Worm (Caenorhabditis elegans) whole organism, mixed stage, embryonic: ENCODE measurements around the gene hlh-17.

Experiments
- M03D4.4 ChIP-seq: sonication (generic microtip); optimal IDR thresholded peaks from 2 replicates; lab custom pipeline; 2017; ENCODE audit warnings: mild to moderate bottlenecking, missing genetic modification characterization, missing compliant biosample characterization
- bed-3 ChIP-seq: fragments of 200-800 bp; sonication (Bioruptor generic); optimal IDR thresholded peaks from 3 replicates; lab custom pipeline; 2018; ENCODE audit warnings: mild to moderate bottlenecking, missing genetic modification characterization, moderate library complexity, missing compliant biosample characterization
- blmp-1 ChIP-seq: fragments of 150-350 bp; optimal IDR thresholded peaks from 2 replicates; lab custom pipeline; 2014; ENCODE audit warnings: missing biosample characterization, missing genetic modification characterization
- ceh-39 ChIP-seq: fragments of 150-350 bp; optimal IDR thresholded peaks from 2 replicates; lab custom pipeline; 2014; ENCODE audit warnings: missing biosample characterization, missing genetic modification characterization
- ceh-43 ChIP-seq: fragments of 200-800 bp; sonication (Bioruptor generic); optimal IDR thresholded peaks from 2 replicates; lab custom pipeline; 2018; ENCODE audit warnings: mild to moderate bottlenecking, missing genetic modification characterization, moderate library complexity, missing compliant biosample characterization
- ceh-83 ChIP-seq: fragments of 200-800 bp; sonication (Bioruptor generic); optimal IDR thresholded peaks from 2 replicates; lab custom pipeline; 2018; ENCODE audit warnings: mild to moderate bottlenecking, missing genetic modification characterization, missing compliant biosample characterization
- cnd-1 ChIP-seq: fragments of 200-800 bp; sonication (Bioruptor generic); optimal IDR thresholded peaks from 2 replicates; lab custom pipeline; 2018; ENCODE audit warnings: mild to moderate bottlenecking, missing genetic modification characterization, missing compliant biosample characterization
- drap-1 ChIP-seq: fragments of 200-800 bp; sonication (Bioruptor generic); optimal IDR thresholded peaks from 3 replicates; lab custom pipeline; 2018; ENCODE audit warnings: mild to moderate bottlenecking, missing genetic modification characterization, missing compliant biosample characterization
- elt-1 ChIP-seq: sonication (generic microtip); optimal IDR thresholded peaks from 2 replicates; lab custom pipeline; 2017; ENCODE audit warnings: missing genetic modification characterization, mild to moderate bottlenecking, missing compliant biosample characterization, antibody characterized with exemption, moderate library complexity, borderline replicate concordance; ENCODE audit not compliant: insufficient read depth
- elt-3 ChIP-seq: fragments of 150-350 bp; optimal IDR thresholded peaks from 2 replicates; lab custom pipeline; 2014; ENCODE audit warnings: missing biosample characterization, missing genetic modification characterization
- flh-1 ChIP-seq: fragments of 200-800 bp; sonication (Bioruptor generic); optimal IDR thresholded peaks from 2 replicates; lab custom pipeline; 2018; ENCODE audit warnings: mild to moderate bottlenecking, missing genetic modification characterization, moderate library complexity, missing compliant biosample characterization
- ham-2 ChIP-seq: fragments of 200-800 bp; sonication (Bioruptor generic); optimal IDR thresholded peaks from 2 replicates; lab custom pipeline; 2018; ENCODE audit warnings: mild to moderate bottlenecking, missing genetic modification characterization, missing compliant biosample characterization
- lin-13 ChIP-seq: fragments of 150-350 bp; optimal IDR thresholded peaks from 2 replicates; lab custom pipeline; 2014; ENCODE audit warnings: missing biosample characterization, missing genetic modification characterization
- lin-32 ChIP-seq: fragments of 200-800 bp; sonication (Bioruptor generic); optimal IDR thresholded peaks from 2 replicates; lab custom pipeline; 2018; ENCODE audit warnings: mild to moderate bottlenecking, missing genetic modification characterization, missing compliant biosample characterization
- lsy-2 ChIP-seq: fragments of 150-350 bp; optimal IDR thresholded peaks from 2 replicates; lab custom pipeline; 2014; ENCODE audit warnings: missing biosample characterization, missing genetic modification characterization
- mab-5 ChIP-seq: fragments of 150-350 bp; optimal IDR thresholded peaks from 2 replicates; lab custom pipeline; 2014; ENCODE audit warnings: missing biosample characterization, missing genetic modification characterization
- mep-1 ChIP-seq: fragments of 150-350 bp; optimal IDR thresholded peaks from 2 replicates; lab custom pipeline; 2017; ENCODE audit warnings: missing biosample characterization, missing genetic modification reagents, missing genetic modification characterization, inconsistent platforms
- mls-2 ChIP-seq: sonication (generic microtip); optimal IDR thresholded peaks from 2 replicates; lab custom pipeline; 2016; ENCODE audit warnings: mild to moderate bottlenecking, missing genetic modification characterization, moderate library complexity, missing compliant biosample characterization
- nhr-12 ChIP-seq: fragments of 150-350 bp; optimal IDR thresholded peaks from 2 replicates; lab custom pipeline; 2014; ENCODE audit warnings: missing biosample characterization, missing genetic modification characterization
- nhr-2 ChIP-seq: fragments of 150-350 bp; optimal IDR thresholded peaks from 2 replicates; lab custom pipeline; 2014; ENCODE audit warnings: missing biosample characterization, missing genetic modification characterization
- nhr-237 ChIP-seq: fragments of 150-350 bp; optimal IDR thresholded peaks from 2 replicates; lab custom pipeline; 2014; ENCODE audit warnings: missing biosample characterization, missing genetic modification characterization
- nhr-28 ChIP-seq: fragments of 150-350 bp; optimal IDR thresholded peaks from 2 replicates; lab custom pipeline; 2014; ENCODE audit warnings: missing biosample characterization, missing genetic modification characterization
- nhr-76 ChIP-seq: sonication (generic microtip); optimal IDR thresholded peaks from 2 replicates; lab custom pipeline; 2017; ENCODE audit warnings: missing biosample characterization, missing genetic modification characterization
- pha-4 ChIP-seq: fragments of 150-350 bp; optimal IDR thresholded peaks from 2 replicates; lab custom pipeline; 2018; ENCODE audit warnings: missing biosample characterization, missing genetic modification reagents, missing genetic modification characterization
- sem-2 ChIP-seq: fragments of 200-800 bp; sonication (Bioruptor generic); optimal IDR thresholded peaks from 2 replicates; lab custom pipeline; 2018; ENCODE audit warnings: mild to moderate bottlenecking, missing genetic modification characterization, missing compliant biosample characterization
- snpc-4 ChIP-seq: fragments of 150-350 bp; optimal IDR thresholded peaks from 2 replicates; lab custom pipeline; 2014; ENCODE audit warnings: missing biosample characterization, missing genetic modification characterization
- tbx-8 ChIP-seq: fragments of 200-800 bp; sonication (Bioruptor generic); optimal IDR thresholded peaks from 2 replicates; lab custom pipeline; 2018; ENCODE audit warnings: mild to moderate bottlenecking, missing genetic modification characterization, moderate library complexity, missing compliant biosample characterization
- unc-39 ChIP-seq: fragments of 150-350 bp; optimal IDR thresholded peaks from 2 replicates; lab custom pipeline; 2014; ENCODE audit warnings: missing biosample characterization, missing genetic modification characterization
- unc-62 ChIP-seq: fragments of 150-350 bp; optimal IDR thresholded peaks from 2 replicates; lab custom pipeline; 2014; ENCODE audit warnings: missing biosample characterization, missing genetic modification reagents, missing genetic modification characterization
- zip-8 ChIP-seq: fragments of 150-350 bp; optimal IDR thresholded peaks from 2 replicates; lab custom pipeline; 2014; ENCODE audit warnings: missing biosample characterization, missing genetic modification characterization
- ztf-11 ChIP-seq: fragments of 150-350 bp; optimal IDR thresholded peaks from 2 replicates; lab custom pipeline; 2014; ENCODE audit warnings: missing biosample characterization, missing genetic modification characterization

hlh-17 gene

DNA sequence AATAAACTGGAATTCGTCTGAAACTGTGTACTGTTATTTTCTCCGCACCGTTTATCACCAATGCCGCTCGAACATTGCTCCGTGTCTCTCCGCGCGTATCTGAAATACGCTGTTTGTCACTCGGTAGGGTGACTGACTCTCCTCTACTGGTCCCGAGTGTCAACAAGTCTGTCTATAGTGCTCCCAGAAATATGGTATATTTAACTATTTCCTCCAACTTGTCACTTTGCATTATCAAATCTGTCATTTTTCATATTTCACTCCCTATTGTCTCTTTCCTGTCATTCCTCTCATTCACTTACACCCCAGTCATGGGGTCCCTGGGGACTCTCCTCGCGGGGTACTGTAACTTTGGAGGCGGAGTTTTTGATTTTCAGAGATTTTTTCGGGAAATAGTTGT lies at the start of gene hlh-17:
hlh-17 (plus strand) TSS at position 301 of the 400 bp plus-strand sequence.
- TF ChIP-seq mab-5 (tag; lab: Kevin White, UChicago) (no peak), lin-32 (no peak), ceh-39 (tag; lab: Kevin White, UChicago) (no peak), nhr-237 (no peak), mls-2 (tag; lab: Kevin White, UChicago) (no peak), ceh-43 (GFP tag; lab: Kevin White, UChicago) (no peak), tbx-8 (GFP tag; lab: Kevin White, UChicago) (no peak), bed-3 (GFP tag; lab: Kevin White, UChicago) (no peak), unc-39 (tag; lab: Kevin White, UChicago) (no peak), nhr-2 (tag; lab: Kevin White, UChicago) (no peak), lsy-2 (no peak), flh-1 (GFP tag; lab: Kevin White, UChicago) (no peak), blmp-1 (tag; lab: Kevin White, UChicago) (no peak), snpc-4 (tag; lab: Kevin White, UChicago) (no peak), lin-13 (tag; lab: Kevin White, UChicago) (no peak), sem-2 (GFP tag; lab: Kevin White, UChicago) (no peak), mep-1 (tag; lab: Kevin White, UChicago) (no peak)

DNA sequence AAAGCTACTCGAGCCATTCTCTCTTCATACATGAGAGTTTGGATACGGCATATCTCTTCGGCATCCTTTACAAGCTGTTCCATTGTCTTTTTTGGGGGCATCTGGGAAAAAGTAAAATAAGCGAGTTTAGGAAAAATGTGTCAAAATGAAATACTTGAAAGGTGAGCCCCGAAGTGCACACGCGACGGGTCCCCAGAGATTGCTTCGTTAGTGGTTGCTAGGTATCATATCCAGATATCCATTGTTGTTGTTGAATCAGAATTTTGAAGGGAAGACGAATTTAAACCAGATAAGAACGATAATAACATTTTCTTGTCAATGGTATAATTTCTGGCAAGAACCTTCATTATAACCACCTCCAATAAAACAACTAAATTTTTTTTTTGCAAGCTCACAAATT lies 43.7 kb upstream of the hlh-17 start, which contains the start of gene H25K10.2:
H25K10.2 (minus strand) TSS at position 101 of the 400 bp plus-strand sequence.
- TF ChIP-seq elt-1 (tag; lab: Kevin White, UChicago) (no peak), lsy-2 (no peak), M03D4.4 (tag; lab: Kevin White, UChicago) (no peak), mab-5 (tag; lab: Kevin White, UChicago) (no peak), sem-2 (GFP tag; lab: Kevin White, UChicago) (no peak), ceh-83 (GFP tag; lab: Kevin White, UChicago) (no peak), bed-3 (GFP tag; lab: Kevin White, UChicago) (no peak), nhr-76 (no peak)

ce11 chrIV:16216165-16216564 lies 38.4 kb upstream of the hlh-17 start:
- TF ChIP-seq blmp-1 (tag; lab: Kevin White, UChicago) (no peak), nhr-12 (no peak), unc-62 (GFP tag; lab: Kevin White, UChicago) (no peak), flh-1 (GFP tag; lab: Kevin White, UChicago) (no peak)

ce11 chrIV:16220688-16221087 lies 33.9 kb upstream of the hlh-17 start:
- TF ChIP-seq elt-1 (tag; lab: Kevin White, UChicago) (no peak), zip-8 (tag; lab: Kevin White, UChicago) (no peak), ham-2 (no peak)

DNA sequence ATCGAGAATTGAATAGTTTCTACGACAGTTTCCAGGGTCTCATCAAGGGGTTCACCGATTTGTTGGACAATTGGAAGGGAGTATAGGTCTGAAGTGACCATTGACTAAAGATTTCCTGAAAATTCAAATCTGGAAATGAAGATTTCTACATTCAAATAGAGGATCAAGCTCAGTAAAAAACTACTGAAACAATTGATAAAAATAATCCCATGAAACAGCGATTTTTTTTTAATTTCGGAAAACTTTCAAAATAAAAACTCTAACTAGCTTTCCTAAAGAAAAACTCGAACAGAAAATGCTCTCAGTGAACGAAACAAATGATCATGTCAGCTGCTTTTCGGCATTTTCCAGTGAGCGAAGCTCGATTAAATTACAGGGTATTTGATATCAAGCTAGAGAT lies 33.0 kb upstream of the hlh-17 start, which contains the start of gene srv-11:
srv-11 (minus strand) TSS at position 101 of the 400 bp plus-strand sequence.
- no peak for TF ChIP-seq ztf-11
- TF ChIP-seq M03D4.4 (tag; lab: Kevin White, UChicago): no peak
- no peak for TF ChIP-seq lin-13 (tag; lab: Kevin White, UChicago)
- TF ChIP-seq mab-5 (tag; lab: Kevin White, UChicago): no peak
- TF ChIP-seq unc-62 (GFP tag; lab: Kevin White, UChicago): no peak
- no peak for TF ChIP-seq lin-32
- no peak for TF ChIP-seq ceh-43 (GFP tag; lab: Kevin White, UChicago)
- no peak for TF ChIP-seq flh-1 (GFP tag; lab: Kevin White, UChicago)
- TF ChIP-seq pha-4: no peak
- TF ChIP-seq elt-3 (tag; lab: Kevin White, UChicago): no peak
- TF ChIP-seq nhr-12: no peak
- TF ChIP-seq snpc-4 (tag; lab: Kevin White, UChicago): no peak
- no peak for TF ChIP-seq zip-8 (tag; lab: Kevin White, UChicago)
- TF ChIP-seq mep-1 (tag; lab: Kevin White, UChicago): no peak

DNA sequence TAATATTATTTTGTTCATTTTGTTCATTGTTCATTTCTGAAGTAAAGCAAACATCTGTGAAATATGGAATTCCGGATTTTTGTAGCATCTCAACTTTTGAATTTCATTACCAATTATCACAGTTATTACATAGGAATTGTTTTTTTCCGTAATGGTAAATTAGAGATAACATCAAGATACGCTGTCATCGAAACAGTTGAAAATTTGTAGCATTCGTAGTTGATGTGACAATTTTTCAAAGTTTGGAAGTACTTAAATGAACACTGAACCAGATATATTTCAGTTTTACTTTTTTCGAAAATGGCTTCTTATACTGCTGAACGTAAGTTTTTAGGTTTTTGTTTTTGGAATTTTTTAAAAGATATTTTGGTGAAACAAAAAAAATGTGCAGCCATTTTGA lies 28.8 kb upstream of the hlh-17 start, which contains the start of gene H25K10.4:
H25K10.4 (plus strand) TSS at position 301 of the 400 bp plus-strand sequence.
- no peak for TF ChIP-seq unc-62 (GFP tag; lab: Kevin White, UChicago)
- no peak for TF ChIP-seq cnd-1
- no peak for TF ChIP-seq elt-1 (tag; lab: Kevin White, UChicago)
- TF ChIP-seq blmp-1 (tag; lab: Kevin White, UChicago): no peak
- TF ChIP-seq nhr-12: no peak
- TF ChIP-seq ham-2: no peak
- TF ChIP-seq nhr-28: no peak
- no peak for TF ChIP-seq nhr-237
- no peak for TF ChIP-seq lin-32
- TF ChIP-seq tbx-8 (GFP tag; lab: Kevin White, UChicago): no peak
- no peak for TF ChIP-seq flh-1 (GFP tag; lab: Kevin White, UChicago)
- TF ChIP-seq drap-1 (GFP tag; lab: Kevin White, UChicago): no peak
- no peak for TF ChIP-seq ceh-39 (tag; lab: Kevin White, UChicago)
- TF ChIP-seq, all 35 proteins: peak for 0
